Worm (Caenorhabditis elegans): ENCODE results near the gene K12H4.5.

ce11 chrIII:8020823-8021332, 23.4 kb upstream of the K12H4.5 start, which contains the start of gene lin-36:
- no peak for TF ChIP-seq mdl-1 (tag; optimal IDR thresholded peaks at IDR 0.05)
- TF ChIP-seq alr-1 (tag; optimal IDR thresholded peaks at IDR 0.05) = no peak
- peak; percentile 61 for TF ChIP-seq F13H6.1 (tag; optimal IDR thresholded peaks at IDR 0.05)

Measured in whole organism, L2 larva.